Fruit fly (Drosophila melanogaster): ENCODE results near the gene Dpy-30L2.

The Dpy-30L2 gene

dm6 chr3L:4076907-4077306 is 29.4 kb upstream of the Dpy-30L2 start (continued):
- TF ChIP-seq CG14014 (GFP tag; IDR thresholded peaks at IDR 0.05) (no peak), CG7372 (GFP tag; IDR thresholded peaks at IDR 0.05) (no peak), CG4854 (GFP tag; optimal IDR thresholded peaks at IDR 0.05) (no peak), Hey (tag; optimal IDR thresholded peaks at IDR 0.05) (peak; percentile 88), Doc3 (GFP tag; IDR thresholded peaks at IDR 0.05; ENCODE audit: partially characterized antibody) (no peak), nerfin-1 (tag; optimal IDR thresholded peaks at IDR 0.05) (peak; percentile 65), insv (GFP tag; optimal IDR thresholded peaks at IDR 0.05) (no peak), CG8944 (GFP tag; optimal IDR thresholded peaks at IDR 0.05) (no peak), Oaz (GFP tag; IDR thresholded peaks at IDR 0.05) (peak; percentile 30; the same call in 1 of the 2 replicates), seq (GFP tag; IDR thresholded peaks at IDR 0.05) (peak; percentile 39; the same call in 1 of the 2 replicates), CG10565 (GFP tag; optimal IDR thresholded peaks at IDR 0.05) (no peak), CG11456 (GFP tag; IDR thresholded peaks at IDR 0.05) (0 out of 3 replicates have a peak, but pooled peaks have one; percentile 35), HLH54F (GFP tag; optimal IDR thresholded peaks at IDR 0.05) (no peak), run (tag; optimal IDR thresholded peaks at IDR 0.05) (peak; percentile 77), Dip3 (GFP tag; optimal IDR thresholded peaks at IDR 0.05) (no peak), sqz (GFP tag; optimal IDR thresholded peaks at IDR 0.05) (peak; percentile 85), pfk (GFP tag; optimal IDR thresholded peaks at IDR 0.05) (no peak)

dm6 chr3L:4073755-4074154 is 26.2 kb upstream of the Dpy-30L2 start, which contains the start of gene Faa:
Gene Faa, minus strand, starts transcription at chr3L:4073954.
- peak; percentile 50 to 55 for TF ChIP-seq Trl (optimal IDR thresholded peaks at IDR 0.05)
- TF ChIP-seq Trl (GFP tag; optimal IDR thresholded peaks at IDR 0.05), result no peak
- TF ChIP-seq ci (GFP tag; IDR thresholded peaks at IDR 0.05), result peak; percentile 32; the same call in 1 of the 3 replicates
- no peak for TF ChIP-seq trem (tag; optimal IDR thresholded peaks at IDR 0.05)
- peak; percentile 75 for TF ChIP-seq Jarid2 (GFP tag; optimal IDR thresholded peaks at IDR 0.05)
- TF ChIP-seq Sry-δ (GFP tag; optimal IDR thresholded peaks at IDR 0.05), result no peak
- 0 out of 3 replicates have a peak, but pooled peaks have one; percentile 22 for TF ChIP-seq zen2 (GFP tag; IDR thresholded peaks at IDR 0.05; ENCODE audit: partially characterized antibody)
- no peak for TF ChIP-seq so (GFP tag; IDR thresholded peaks at IDR 0.05)
- TF ChIP-seq sob (GFP tag; IDR thresholded peaks at IDR 0.05), result peak; percentile 36; the same call in 1 of the 2 replicates
- no peak for TF ChIP-seq hb (GFP tag; IDR thresholded peaks at IDR 0.05; ENCODE audit: partially characterized antibody)
- TF ChIP-seq CG2199 (GFP tag; IDR thresholded peaks at IDR 0.05), result 0 out of 3 replicates have a peak, but pooled peaks have one; percentile 37
- TF ChIP-seq Mes4 (GFP tag; optimal IDR thresholded peaks at IDR 0.05), result no peak
- TF ChIP-seq Bgb (GFP tag; IDR thresholded peaks at IDR 0.05; ENCODE audit: partially characterized antibody), result 0 out of 2 replicates have a peak, but pooled peaks have one; percentile 28
- no peak for TF ChIP-seq CG32772 (GFP tag; IDR thresholded peaks at IDR 0.05)
- TF ChIP-seq klu (GFP tag; IDR thresholded peaks at IDR 0.05), result no peak
- peak; percentile 93 for TF ChIP-seq z (GFP tag; IDR thresholded peaks at IDR 0.05)
- TF ChIP-seq ttk (GFP tag; IDR thresholded peaks at IDR 0.05), result no peak
- no peak for TF ChIP-seq Eip74EF (GFP tag; optimal IDR thresholded peaks at IDR 0.05)
- no peak for TF ChIP-seq CG8944 (GFP tag; optimal IDR thresholded peaks at IDR 0.05)
- no peak for TF ChIP-seq CG13296 (GFP tag; optimal IDR thresholded peaks at IDR 0.05)
- TF ChIP-seq Dad (GFP tag; optimal IDR thresholded peaks at IDR 0.05), result no peak
- no peak for TF ChIP-seq kni (GFP tag; optimal IDR thresholded peaks at IDR 0.05)
- no peak for TF ChIP-seq BtbVII (GFP tag; optimal IDR thresholded peaks at IDR 0.05)
- no peak for TF ChIP-seq NC2β (GFP tag; optimal IDR thresholded peaks at IDR 0.05)
- TF ChIP-seq CG13287 (GFP tag; IDR thresholded peaks at IDR 0.05; ENCODE audit: partially characterized antibody), result peak; percentile 30; the same call in 1 of the 2 replicates
- peak; percentile 88 for TF ChIP-seq CG3163 (GFP tag; optimal IDR thresholded peaks at IDR 0.05)
- TF ChIP-seq Opbp (GFP tag; IDR thresholded peaks at IDR 0.05; ENCODE audit: partially characterized antibody), result 0 out of 3 replicates have a peak, but pooled peaks have one; percentile 16
- TF ChIP-seq CG8290 (GFP tag; optimal IDR thresholded peaks at IDR 0.05), result no peak
- peak in 1 of 2 experiments; percentile 17 for TF ChIP-seq CG8290 (tag; optimal IDR thresholded peaks at IDR 0.05)
- TF ChIP-seq Dll (GFP tag; IDR thresholded peaks at IDR 0.05; ENCODE audit: partially characterized antibody), result 0 out of 4 replicates have a peak, but pooled peaks have one; percentile 21
- peak; percentile 62 for TF ChIP-seq onecut (GFP tag; IDR thresholded peaks at IDR 0.05)
- TF ChIP-seq Med (GFP tag), result peak; percentile 42
- no peak for TF ChIP-seq sim (GFP tag; IDR thresholded peaks at IDR 0.05)

Data from whole organism, embryonic.